Fruit fly (Drosophila melanogaster) whole organism, embryonic: Measurements from ENCODE around the gene CG7365.

Source experiments
- Aef1 ChIP-seq: fragments of 200-800 bp; sonication (Bioruptor generic); IDR thresholded peaks from 3 replicates; pipeline ENCODE4 v1.3.6; 2022; ENCODE audit warnings: missing biosample characterization, missing genetic modification characterization
- CG1602 ChIP-seq: fragments of 200-800 bp; sonication (Bioruptor generic); optimal IDR thresholded peaks from 3 replicates; lab custom pipeline; 2016; ENCODE audit warnings: missing biosample characterization, missing genetic modification characterization
- CG30020 ChIP-seq: fragments of 200-800 bp; optimal IDR thresholded peaks from 2 replicates; lab custom pipeline; 2019; ENCODE audit warnings: missing biosample characterization, mild to moderate bottlenecking, missing genetic modification characterization, moderate library complexity
- CG34422 ChIP-seq: fragments of 200-800 bp; sonication (Bioruptor generic); IDR thresholded peaks from 3 replicates; pipeline ENCODE4 v1.3.6; 2022; ENCODE audit warnings: missing biosample characterization, missing genetic modification characterization
- CG6272 ChIP-seq: fragments of 200-800 bp; sonication (Bioruptor generic); IDR thresholded peaks from 2 replicates; pipeline ENCODE4 v1.3.6; 2022; ENCODE audit warnings: missing biosample characterization, missing genetic modification characterization
- CTCF ChIP-seq: fragments of 200-800 bp; sonication (Bioruptor generic); optimal IDR thresholded peaks from 2 replicates; lab custom pipeline; 2017; ENCODE audit warnings: missing biosample characterization, mild to moderate bottlenecking, missing genetic modification characterization, moderate library complexity
- HmgZ ChIP-seq: fragments of 200-800 bp; sonication (Bioruptor generic); optimal IDR thresholded peaks from 2 replicates; lab custom pipeline; 2018; ENCODE audit warnings: missing biosample characterization, mild to moderate bottlenecking, missing genetic modification characterization
- Pdp1 ChIP-seq, 2 experiments: fragments of 200-800 bp; sonication (Bioruptor generic); optimal IDR thresholded peaks; 3 replicates each; lab custom pipeline; 2016; ENCODE audit warnings: missing biosample characterization in 2 of 2, missing genetic modification characterization in 2 of 2, mild to moderate bottlenecking in 1 of 2, moderate library complexity in 1 of 2
- TFAM ChIP-seq: fragments of 200-800 bp; sonication (Bioruptor generic); optimal IDR thresholded peaks from 2 replicates; lab custom pipeline; 2017; ENCODE audit warnings: missing biosample characterization, missing genetic modification characterization, inconsistent platforms
- chinmo ChIP-seq: fragments of 200-800 bp; sonication (Bioruptor generic); IDR thresholded peaks from 4 replicates; pipeline ENCODE4 v1.3.6; 2022; ENCODE audit warnings: missing biosample characterization, missing genetic modification characterization; ENCODE audit not compliant: partially characterized antibody
- ci ChIP-seq: fragments of 200-800 bp; sonication (Bioruptor generic); IDR thresholded peaks from 3 replicates; pipeline ENCODE4 v1.3.6; 2022; ENCODE audit warnings: missing biosample characterization, missing genetic modification characterization
- en ChIP-seq: fragments of 200-800 bp; sonication (Bioruptor generic); optimal IDR thresholded peaks from 2 replicates; lab custom pipeline; 2016; ENCODE audit warnings: missing biosample characterization, missing genetic modification characterization
- sens-2 ChIP-seq: fragments of 200-800 bp; sonication (Bioruptor generic); IDR thresholded peaks from 2 replicates; pipeline ENCODE4 v1.3.6; 2022; ENCODE audit warnings: missing biosample characterization, missing genetic modification characterization

dm6 chr3L:20123038-20123437 lies 4.1 kb downstream of the CG7365 start:
- TF ChIP-seq CG34422 (GFP tag; lab: Robert Waterston, UW) (no peak), sens-2 (GFP tag; lab: Robert Waterston, UW) (no peak), Aef1 (GFP tag; lab: Robert Waterston, UW) (no peak), chinmo (GFP tag; lab: Robert Waterston, UW) (no peak), CG30020 (tag; lab: Kevin White, UChicago) (no peak), CG6272 (no peak), CTCF (GFP tag; lab: Kevin White, UChicago) (no peak), TFAM (GFP tag; lab: Kevin White, UChicago) (no peak), en (GFP tag; lab: Kevin White, UChicago) (no peak), ci (GFP tag; lab: Robert Waterston, UW) (no peak), HmgZ (no peak), Pdp1 (GFP tag; optimal IDR thresholded peaks at IDR 0.05; lab: Kevin White, UChicago) (no peak), CG1602 (GFP tag; lab: Kevin White, UChicago) (no peak)
